Fruit fly (Drosophila melanogaster): ENCODE data around the gene CG32302.
A peak's percentile ranks its signal among the peaks of the same experiment; 100 is the strongest.

CG32302 gene

DNA sequence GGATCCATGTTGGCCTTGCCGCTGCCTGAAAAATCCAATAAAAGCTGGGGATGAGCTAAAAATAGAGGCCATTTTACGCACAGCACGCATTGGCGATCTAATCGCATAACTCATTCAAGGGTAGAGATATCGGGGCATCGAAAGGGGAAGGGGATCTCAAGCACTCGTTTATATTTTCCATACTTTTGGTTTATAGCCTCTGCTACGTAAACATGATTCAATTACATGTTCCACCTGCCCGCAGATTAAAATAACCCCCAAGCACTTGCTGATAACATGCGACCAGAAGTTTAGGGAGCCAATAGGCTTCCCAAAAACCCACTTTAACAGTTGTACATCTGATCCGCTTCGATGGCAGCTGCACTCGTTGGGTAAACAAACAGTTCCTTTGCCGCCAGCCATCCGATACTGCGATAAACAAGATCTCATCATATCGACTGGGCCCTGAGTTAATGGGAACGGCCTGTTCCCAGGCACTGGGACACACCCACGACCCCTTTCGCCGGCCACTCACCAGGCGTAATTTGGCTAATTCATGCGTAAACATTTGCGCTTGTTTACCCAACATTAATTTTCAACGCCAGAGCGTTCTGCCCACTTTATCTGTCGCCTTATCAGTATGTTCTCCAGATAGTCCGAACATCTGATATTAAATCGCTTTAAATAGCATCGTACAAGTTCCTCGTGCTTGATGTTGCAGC is 14.5 kb upstream of the CG32302 start:
- TF ChIP-seq fd96Ca (GFP tag; IDR thresholded peaks at IDR 0.05), result no peak
- no peak for TF ChIP-seq CG17806 (tag; optimal IDR thresholded peaks at IDR 0.05)
- no peak for TF ChIP-seq CG34367 (tag; optimal IDR thresholded peaks at IDR 0.05)
- TF ChIP-seq CG14655 (GFP tag; optimal IDR thresholded peaks at IDR 0.05), result no peak
- no peak for TF ChIP-seq rn (GFP tag; IDR thresholded peaks at IDR 0.05)
- TF ChIP-seq gl (tag; optimal IDR thresholded peaks at IDR 0.05), result no peak
- no peak for TF ChIP-seq CG8301 (tag; optimal IDR thresholded peaks at IDR 0.05)
- TF ChIP-seq Snoo (tag; optimal IDR thresholded peaks at IDR 0.05), result no peak
- no peak for TF ChIP-seq CG12605 (GFP tag; IDR thresholded peaks at IDR 0.05)
- no peak for TF ChIP-seq CG15710 (tag; optimal IDR thresholded peaks at IDR 0.05)
- TF ChIP-seq CG8159 (tag; optimal IDR thresholded peaks at IDR 0.05), result no peak

DNA sequence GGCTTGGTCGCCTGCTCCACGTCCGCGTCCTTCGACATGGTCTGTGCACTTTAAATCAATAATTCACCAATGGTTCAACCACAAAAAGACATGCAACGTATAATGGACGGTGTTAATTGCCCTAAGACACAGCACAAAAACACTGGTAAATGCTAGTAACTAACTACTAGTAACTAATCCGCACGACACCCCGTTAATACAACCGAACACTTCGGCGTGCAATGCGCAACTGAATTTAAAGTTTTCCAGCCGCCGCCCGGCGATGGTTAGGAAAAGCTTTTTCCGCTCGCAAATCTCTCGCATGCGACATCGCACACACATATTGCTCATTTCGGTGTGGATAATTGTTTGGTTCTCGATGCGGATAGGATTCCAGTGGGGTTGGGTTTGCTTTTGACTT is 12.8 kb upstream of the CG32302 start:
- TF ChIP-seq Ets98B (GFP tag; IDR thresholded peaks at IDR 0.05) (peak; percentile 29), CG15710 (tag; optimal IDR thresholded peaks at IDR 0.05) (no peak)

DNA sequence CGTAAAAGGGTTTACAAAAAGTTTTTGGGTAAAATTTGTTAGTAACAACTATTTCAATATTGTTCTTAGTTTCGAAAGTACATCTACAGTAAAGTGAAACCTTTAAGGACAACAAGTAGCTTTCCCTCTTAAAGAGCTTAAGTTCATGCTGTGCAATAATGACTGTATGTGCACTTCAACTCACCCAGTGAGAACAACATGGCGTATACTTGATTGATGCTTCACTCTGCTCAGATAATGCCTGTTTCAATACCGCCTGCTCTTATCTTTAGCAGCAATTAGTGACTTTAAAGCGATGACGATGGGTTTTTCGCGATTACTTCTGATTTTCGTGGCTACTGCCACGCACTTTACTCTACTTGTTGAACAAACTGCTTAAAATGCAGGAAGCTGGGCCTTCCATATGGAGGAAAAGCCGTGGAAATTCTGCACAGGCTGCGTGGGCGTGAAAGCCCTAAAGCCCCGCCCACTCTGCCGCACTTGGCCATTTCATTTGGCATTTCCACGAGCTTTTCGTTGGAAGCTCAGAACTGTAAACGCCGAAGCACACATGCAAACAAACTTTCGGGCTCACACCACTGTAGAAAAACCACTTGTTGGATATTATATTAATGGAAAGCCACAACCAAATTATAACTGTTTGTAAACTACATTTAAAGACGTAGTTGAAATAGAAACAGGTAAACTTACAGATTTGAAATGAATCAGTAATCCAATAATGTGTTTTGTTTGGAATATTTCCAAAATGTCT is 12.0 kb upstream of the CG32302 start:
- TF ChIP-seq CG12605 (GFP tag; IDR thresholded peaks at IDR 0.05) (peak; percentile 62; the same call in 1 of the 2 replicates), CG13204 (GFP tag; optimal IDR thresholded peaks at IDR 0.05) (no peak)

DNA sequence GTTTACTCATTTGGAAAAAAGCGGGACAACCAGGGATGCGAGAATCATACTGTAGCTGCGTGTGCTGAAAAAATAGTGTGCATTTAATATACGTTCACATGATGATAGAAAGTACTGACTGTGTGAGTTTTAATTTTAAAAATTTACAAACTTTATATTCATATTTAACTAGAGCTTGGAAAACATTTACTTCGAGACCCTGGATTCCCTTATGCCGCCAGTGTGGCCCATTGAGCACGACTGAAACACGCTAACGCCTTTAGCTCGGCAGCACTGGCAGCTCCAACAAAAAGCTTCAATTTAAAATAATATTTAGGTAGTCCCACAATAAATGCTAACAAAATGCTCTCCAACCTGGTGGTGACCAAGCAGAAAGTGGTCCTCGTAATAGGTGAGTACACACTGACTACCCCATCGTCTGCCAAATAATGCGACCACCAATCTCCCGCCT is 11.2 kb upstream of the CG32302 start, which contains the start of the genes CG1275 and Elp5:
Gene CG1275, minus strand, starts transcription at position 12 of the 451 bp plus-strand sequence.
Gene Elp5, plus strand, starts transcription at position 45 of the 451 bp plus-strand sequence.
- peak; percentile 97 for TF ChIP-seq CG14655 (GFP tag; optimal IDR thresholded peaks at IDR 0.05)
- TF ChIP-seq CG8159 (tag; optimal IDR thresholded peaks at IDR 0.05), result peak; percentile 97
- TF ChIP-seq D1 (tag; optimal IDR thresholded peaks at IDR 0.05), result no peak
- TF ChIP-seq CG4496 (GFP tag; IDR thresholded peaks at IDR 0.05), result peak; percentile 100
- peak; percentile 98 for TF ChIP-seq CG8301 (tag; optimal IDR thresholded peaks at IDR 0.05)
- TF ChIP-seq CG15710 (tag; optimal IDR thresholded peaks at IDR 0.05), result peak; percentile 99
- TF ChIP-seq Pif1B (GFP tag; optimal IDR thresholded peaks at IDR 0.05), result peak; percentile 98
- TF ChIP-seq CG17806 (tag; optimal IDR thresholded peaks at IDR 0.05), result peak; percentile 97
- TF ChIP-seq Snoo (tag; optimal IDR thresholded peaks at IDR 0.05), result peak; percentile 97
- peak; percentile 95 for TF ChIP-seq CG13204 (GFP tag; optimal IDR thresholded peaks at IDR 0.05)
- peak; percentile 100 for TF ChIP-seq fd96Ca (GFP tag; IDR thresholded peaks at IDR 0.05)
- peak; percentile 93 for TF ChIP-seq EcR (GFP tag; optimal IDR thresholded peaks at IDR 0.05)
- TF ChIP-seq Pif1A (GFP tag; optimal IDR thresholded peaks at IDR 0.05), result peak; percentile 99
- TF ChIP-seq Ets98B (GFP tag; IDR thresholded peaks at IDR 0.05), result peak; percentile 100
- peak; percentile 99 for TF ChIP-seq CG32121 (GFP tag; IDR thresholded peaks at IDR 0.05)
- TF ChIP-seq CG12605 (GFP tag; IDR thresholded peaks at IDR 0.05), result peak; percentile 100
- peak; percentile 98 for TF ChIP-seq gl (tag; optimal IDR thresholded peaks at IDR 0.05)
- TF ChIP-seq CG34367 (tag; optimal IDR thresholded peaks at IDR 0.05), result peak; percentile 99
- TF ChIP-seq CG10348 (GFP tag; IDR thresholded peaks at IDR 0.05), result peak; percentile 98
- TF ChIP-seq rn (GFP tag; IDR thresholded peaks at IDR 0.05), result peak; percentile 99
- TF ChIP-seq CG9948 (tag; optimal IDR thresholded peaks at IDR 0.05), result peak; percentile 99

DNA sequence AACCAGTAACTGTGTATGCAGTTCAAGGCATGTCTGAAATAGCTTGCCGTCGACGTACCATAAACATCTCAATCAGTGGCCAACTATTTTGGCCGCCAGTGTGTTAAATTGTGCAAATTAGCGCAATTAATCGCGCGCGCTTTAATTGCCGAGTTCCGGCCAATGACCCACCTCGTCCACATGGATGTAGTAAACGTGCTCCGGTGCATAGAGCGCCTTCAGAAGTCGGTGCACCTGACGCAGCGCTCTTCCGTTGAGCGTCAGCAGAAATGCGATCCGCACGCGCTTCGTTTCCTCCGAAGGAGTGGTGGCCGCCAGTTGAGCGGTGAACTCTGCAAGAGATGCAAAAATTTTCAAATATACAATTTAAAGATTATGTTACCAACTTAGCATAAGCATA is 7.3 kb upstream of the CG32302 start:
- TF ChIP-seq CG4496 (GFP tag; IDR thresholded peaks at IDR 0.05) (no peak), CG32121 (GFP tag; IDR thresholded peaks at IDR 0.05) (no peak), rn (GFP tag; IDR thresholded peaks at IDR 0.05) (no peak), Snoo (tag; optimal IDR thresholded peaks at IDR 0.05) (no peak), CG15710 (tag; optimal IDR thresholded peaks at IDR 0.05) (no peak), CG8301 (tag; optimal IDR thresholded peaks at IDR 0.05) (no peak), CG12605 (GFP tag; IDR thresholded peaks at IDR 0.05) (no peak), CG8159 (tag; optimal IDR thresholded peaks at IDR 0.05) (no peak), gl (tag; optimal IDR thresholded peaks at IDR 0.05) (no peak), Pif1A (GFP tag; optimal IDR thresholded peaks at IDR 0.05) (no peak), CG34367 (tag; optimal IDR thresholded peaks at IDR 0.05) (no peak), Ets98B (GFP tag; IDR thresholded peaks at IDR 0.05) (no peak), D1 (tag; optimal IDR thresholded peaks at IDR 0.05) (no peak), EcR (GFP tag; optimal IDR thresholded peaks at IDR 0.05) (no peak), CG17806 (tag; optimal IDR thresholded peaks at IDR 0.05) (no peak), CG14655 (GFP tag; optimal IDR thresholded peaks at IDR 0.05) (no peak)

DNA sequence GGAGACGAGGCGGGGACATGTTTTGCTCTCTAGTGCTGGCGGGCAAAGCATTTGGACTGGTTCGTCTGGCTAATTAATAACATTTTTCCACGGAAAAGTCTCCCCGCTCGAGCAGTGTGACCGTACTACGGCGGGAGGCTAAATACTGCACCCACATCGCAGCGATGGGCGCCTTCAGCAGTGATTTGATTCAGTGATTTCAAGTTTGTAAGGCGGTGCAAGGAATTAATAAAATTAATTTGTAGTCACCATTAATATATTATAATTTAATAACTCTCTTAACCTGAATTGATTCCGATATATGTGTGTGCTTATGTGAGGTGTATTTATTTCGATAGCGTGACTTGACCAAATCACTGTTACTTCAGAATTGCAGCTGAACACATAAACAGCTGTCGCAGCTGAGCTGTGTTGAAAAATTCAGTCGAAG is 6.1 kb upstream of the CG32302 start, which contains the start of the genes oxt and CG13807:
Gene oxt, minus strand, starts transcription at position 150 of the 430 bp plus-strand sequence.
Gene CG13807, plus strand, starts transcription at position 405 of the 430 bp plus-strand sequence.
- TF ChIP-seq fd96Ca (GFP tag; IDR thresholded peaks at IDR 0.05) (peak; percentile 92), CG14655 (GFP tag; optimal IDR thresholded peaks at IDR 0.05) (no peak), CG10348 (GFP tag; IDR thresholded peaks at IDR 0.05) (peak; percentile 28; the same call in 1 of the 2 replicates), CG8301 (tag; optimal IDR thresholded peaks at IDR 0.05) (peak; percentile 80), CG13204 (GFP tag; optimal IDR thresholded peaks at IDR 0.05) (no peak), D1 (tag; optimal IDR thresholded peaks at IDR 0.05) (no peak), Pif1A (GFP tag; optimal IDR thresholded peaks at IDR 0.05) (no peak), CG17806 (tag; optimal IDR thresholded peaks at IDR 0.05) (peak; percentile 79), CG4496 (GFP tag; IDR thresholded peaks at IDR 0.05) (peak; percentile 94), CG12605 (GFP tag; IDR thresholded peaks at IDR 0.05) (peak; percentile 75), Ets98B (GFP tag; IDR thresholded peaks at IDR 0.05) (peak; percentile 90), gl (tag; optimal IDR thresholded peaks at IDR 0.05) (peak; percentile 60), EcR (GFP tag; optimal IDR thresholded peaks at IDR 0.05) (peak; percentile 16), CG8159 (tag; optimal IDR thresholded peaks at IDR 0.05) (peak; percentile 81), CG34367 (tag; optimal IDR thresholded peaks at IDR 0.05) (peak; percentile 76), CG32121 (GFP tag; IDR thresholded peaks at IDR 0.05) (peak; percentile 87), CG9948 (tag; optimal IDR thresholded peaks at IDR 0.05) (peak; percentile 81), CG15710 (tag; optimal IDR thresholded peaks at IDR 0.05) (peak; percentile 87), rn (GFP tag; IDR thresholded peaks at IDR 0.05) (peak; percentile 74), Pif1B (GFP tag; optimal IDR thresholded peaks at IDR 0.05) (peak; percentile 83), Snoo (tag; optimal IDR thresholded peaks at IDR 0.05) (peak; percentile 79)

All from whole organism, pupa.